Fruit fly (Drosophila melanogaster): ENCODE measurements around the gene Tim17b1.

The Tim17b1 gene

DNA sequence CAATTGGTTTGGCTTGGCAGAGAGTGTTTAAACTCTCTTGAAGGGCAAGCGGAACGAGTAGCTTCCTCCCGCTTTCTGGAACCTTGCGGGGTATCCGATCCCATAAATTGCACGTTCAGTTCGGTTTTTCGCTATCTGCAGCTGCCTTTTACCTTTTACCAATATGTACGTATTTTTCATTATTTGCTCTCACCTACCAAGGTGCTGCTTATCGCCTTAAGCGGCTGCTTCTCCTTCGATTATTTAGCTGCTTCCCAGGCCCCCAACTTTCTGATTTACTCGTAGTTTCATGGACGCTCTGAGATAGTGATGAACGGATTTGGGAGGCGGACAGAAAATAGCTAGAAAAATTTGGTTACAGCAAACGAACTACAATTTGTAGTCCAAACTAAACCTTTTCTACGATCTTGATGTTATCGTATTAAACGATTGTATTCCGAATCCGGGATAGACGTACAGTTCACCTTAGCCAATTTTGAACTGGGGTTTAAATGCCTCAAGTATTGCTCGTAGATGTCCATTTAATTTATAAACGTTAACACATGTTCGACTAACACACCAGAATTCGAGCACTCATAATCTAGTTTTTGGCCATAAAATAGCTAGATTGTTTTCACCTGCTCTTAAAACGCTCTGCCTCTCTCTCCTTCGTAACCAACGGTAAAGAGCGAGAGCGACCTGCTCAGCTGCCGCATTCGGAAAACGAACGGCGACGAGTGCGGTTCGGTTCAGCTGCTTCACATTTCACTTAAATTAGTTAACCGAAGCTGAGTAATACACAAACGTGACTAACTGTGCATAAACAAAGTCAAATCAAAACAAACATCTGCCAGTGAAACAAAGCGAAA lies 35.5 kb upstream of the Tim17b1 start:
- TF ChIP-seq pdm3 (GFP tag; optimal IDR thresholded peaks at IDR 0.05) (peak; percentile 50), fd59A (GFP tag; optimal IDR thresholded peaks at IDR 0.05) (peak; percentile 49), CG3032 (tag; optimal IDR thresholded peaks at IDR 0.05) (peak; percentile 64), OdsH (GFP tag; optimal IDR thresholded peaks at IDR 0.05) (peak; percentile 47), CG1621 (tag; optimal IDR thresholded peaks at IDR 0.05) (peak; percentile 33), Hr38 (GFP tag; optimal IDR thresholded peaks at IDR 0.05) (no peak), vri (GFP tag; optimal IDR thresholded peaks at IDR 0.05) (peak; percentile 72), Smox (GFP tag; optimal IDR thresholded peaks at IDR 0.05) (peak; percentile 44), Blimp-1 (GFP tag; optimal IDR thresholded peaks at IDR 0.05) (peak; percentile 10), CG32006 (GFP tag; optimal IDR thresholded peaks at IDR 0.05) (peak; percentile 67), CG10631 (GFP tag; optimal IDR thresholded peaks at IDR 0.05) (peak; percentile 36), salr (GFP tag; optimal IDR thresholded peaks at IDR 0.05) (peak in 1 of 2 experiments; percentile 57), dac (GFP tag; optimal IDR thresholded peaks at IDR 0.05) (peak; percentile 4), achi (GFP tag; optimal IDR thresholded peaks at IDR 0.05) (peak; percentile 44), CG7368 (GFP tag; optimal IDR thresholded peaks at IDR 0.05) (peak; percentile 11), svp (GFP tag) (peak; percentile 85), CG8632 (GFP tag; optimal IDR thresholded peaks at IDR 0.05) (peak; percentile 1), CG11294 (GFP tag; IDR thresholded peaks at IDR 0.05) (no peak), CG6276 (GFP tag; optimal IDR thresholded peaks at IDR 0.05) (peak; percentile 62), CG11902 (GFP tag; optimal IDR thresholded peaks at IDR 0.05) (peak; percentile 7), topi (GFP tag; optimal IDR thresholded peaks at IDR 0.05) (peak; percentile 58), ss (GFP tag; optimal IDR thresholded peaks at IDR 0.05) (peak; percentile 13 to 31), CG4318 (GFP tag; optimal IDR thresholded peaks at IDR 0.05) (peak; percentile 12), CG16779 (tag; optimal IDR thresholded peaks at IDR 0.05) (peak; percentile 6), CG11762 (GFP tag; optimal IDR thresholded peaks at IDR 0.05; ENCODE audit: insufficient read depth) (peak; percentile 25), CG15336 (GFP tag; IDR thresholded peaks at IDR 0.05) (no peak), acj6 (GFP tag; optimal IDR thresholded peaks at IDR 0.05) (peak; percentile 43), Ets21C (GFP tag; optimal IDR thresholded peaks at IDR 0.05) (peak; percentile 44), net (GFP tag; optimal IDR thresholded peaks at IDR 0.05) (no peak), CG3919 (GFP tag; optimal IDR thresholded peaks at IDR 0.05) (no peak), CG10669 (GFP tag; optimal IDR thresholded peaks at IDR 0.05) (peak; percentile 52), Lpt (GFP tag; optimal IDR thresholded peaks at IDR 0.05) (no peak), Eip93F (GFP tag; optimal IDR thresholded peaks at IDR 0.05) (no peak), Eip78C (GFP tag) (peak; percentile 92), lz (GFP tag; optimal IDR thresholded peaks at IDR 0.05) (peak; percentile 49), spab (GFP tag; optimal IDR thresholded peaks at IDR 0.05) (peak; percentile 43), Hr4 (GFP tag; optimal IDR thresholded peaks at IDR 0.05) (peak; percentile 50), CG6854 (GFP tag; optimal IDR thresholded peaks at IDR 0.05) (peak; percentile 3), Ets96B (tag; optimal IDR thresholded peaks at IDR 0.05) (peak; percentile 53), CG9139 (GFP tag; optimal IDR thresholded peaks at IDR 0.05) (no peak), CG8319 (GFP tag; optimal IDR thresholded peaks at IDR 0.05) (peak; percentile 35), CG6163 (GFP tag; IDR thresholded peaks at IDR 0.05) (no peak), Hr39 (GFP tag; optimal IDR thresholded peaks at IDR 0.05) (peak; percentile 49), CG8119 (GFP tag; IDR thresholded peaks at IDR 0.05) (no peak), Sox102F (GFP tag; optimal IDR thresholded peaks at IDR 0.05) (peak; percentile 55), esn (GFP tag; optimal IDR thresholded peaks at IDR 0.05) (peak; percentile 69), dsx (GFP tag; optimal IDR thresholded peaks at IDR 0.05; ENCODE audit: poor library complexity, severe bottlenecking) (peak; percentile 10), CG34406 (GFP tag; optimal IDR thresholded peaks at IDR 0.05) (peak; percentile 55), CG31627 (GFP tag; optimal IDR thresholded peaks at IDR 0.05) (peak; percentile 49), cyc (GFP tag; optimal IDR thresholded peaks at IDR 0.05) (peak; percentile 13)
